Worm (Caenorhabditis elegans) whole organism, L4/young adult: ENCODE measurements around the gene srj-42.

Source experiments
- W03F9.2 ChIP-seq: fragments of 150-350 bp; optimal IDR thresholded peaks from 2 replicates; lab custom pipeline; 2014; ENCODE audit warnings: missing biosample characterization, missing genetic modification characterization
- dao-5 ChIP-seq: sonication (generic microtip); optimal IDR thresholded peaks from 2 replicates; lab custom pipeline; 2016; ENCODE audit warnings: missing genotype, missing genetic modification characterization, moderate library complexity, missing compliant biosample characterization
- him-1 ChIP-seq: sonication (generic microtip); optimal IDR thresholded peaks from 2 replicates; lab custom pipeline; 2016; ENCODE audit warnings: missing genotype, missing genetic modification reagents, missing genetic modification characterization, missing compliant biosample characterization

- no peak for TF ChIP-seq him-1
- TF ChIP-seq dao-5 (tag; lab: Kevin White, UChicago), result no peak
- TF ChIP-seq W03F9.2 (tag; lab: Kevin White, UChicago), result no peak
Measured at ce11 chrIV:15294040-15294439, 42.0 kb upstream of the srj-42 start, which contains the start of gene Y73F8A.10.
